Fruit fly (Drosophila melanogaster) whole organism, embryonic: ENCODE data around the gene CG7582.

Source experiments
- Adf1 ChIP-seq: fragments of 200-800 bp; sonication (Bioruptor generic); IDR thresholded peaks from 2 replicates; pipeline ENCODE4 v1.3.6; 2022; ENCODE audit warnings: missing biosample characterization, missing genetic modification characterization
- CG10543 ChIP-seq: fragments of 200-800 bp; sonication (Bioruptor generic); optimal IDR thresholded peaks from 3 replicates; lab custom pipeline; 2017; ENCODE audit warnings: missing biosample characterization, mild to moderate bottlenecking, missing genetic modification characterization, moderate library complexity
- CG10654 ChIP-seq: fragments of 200-800 bp; sonication (Bioruptor generic); optimal IDR thresholded peaks from 2 replicates; lab custom pipeline; 2016; ENCODE audit warnings: missing biosample characterization, missing genetic modification characterization
- CG12236 ChIP-seq: fragments of 200-800 bp; sonication (Bioruptor generic); optimal IDR thresholded peaks from 2 replicates; lab custom pipeline; 2016; ENCODE audit warnings: missing biosample characterization, missing genetic modification characterization
- CG13894 ChIP-seq: fragments of 200-800 bp; sonication (Bioruptor generic); optimal IDR thresholded peaks from 3 replicates; lab custom pipeline; 2018; ENCODE audit warnings: missing biosample characterization, mild to moderate bottlenecking, missing genetic modification characterization, moderate library complexity
- CG14014 ChIP-seq: fragments of 200-800 bp; sonication (Bioruptor generic); IDR thresholded peaks from 2 replicates; pipeline ENCODE4 v1.3.6; 2022; ENCODE audit warnings: missing biosample characterization, missing genetic modification characterization
- CG14710 ChIP-seq: fragments of 200-800 bp; sonication (Bioruptor generic); optimal IDR thresholded peaks from 3 replicates; lab custom pipeline; 2019; ENCODE audit warnings: missing biosample characterization, mild to moderate bottlenecking, missing genetic modification characterization, moderate library complexity
- CG15696 ChIP-seq: fragments of 200-800 bp; sonication (Bioruptor generic); optimal IDR thresholded peaks from 2 replicates; lab custom pipeline; 2019; ENCODE audit warnings: missing biosample characterization, mild to moderate bottlenecking, missing genetic modification characterization, moderate library complexity
- CG1603 ChIP-seq: fragments of 200-800 bp; sonication (Bioruptor generic); optimal IDR thresholded peaks from 2 replicates; lab custom pipeline; 2019; ENCODE audit warnings: missing biosample characterization, mild to moderate bottlenecking, missing genetic modification characterization, moderate library complexity
- CG18262 ChIP-seq: fragments of 200-800 bp; optimal IDR thresholded peaks from 3 replicates; lab custom pipeline; 2019; ENCODE audit warnings: missing biosample characterization, mild to moderate bottlenecking, missing genetic modification characterization, moderate library complexity
- CG2116 ChIP-seq: fragments of 200-800 bp; sonication (Bioruptor generic); optimal IDR thresholded peaks from 3 replicates; lab custom pipeline; 2018; ENCODE audit warnings: missing biosample characterization, mild to moderate bottlenecking, missing genetic modification characterization
- CG2889 ChIP-seq: fragments of 200-800 bp; sonication (Bioruptor generic); IDR thresholded peaks from 3 replicates; pipeline ENCODE4 v1.3.6; 2022; ENCODE audit warnings: missing biosample characterization, missing genetic modification characterization
- CG34224 ChIP-seq: fragments of 200-800 bp; sonication (Bioruptor generic); IDR thresholded peaks from 3 replicates; pipeline ENCODE4 v1.3.6; 2022; ENCODE audit warnings: missing biosample characterization, missing genetic modification characterization; ENCODE audit not compliant: partially characterized antibody
- CG34376 ChIP-seq: fragments of 200-800 bp; sonication (Bioruptor generic); optimal IDR thresholded peaks from 2 replicates; lab custom pipeline; 2018; ENCODE audit warnings: missing biosample characterization, mild to moderate bottlenecking, missing genetic modification characterization
- CG34422 ChIP-seq: fragments of 200-800 bp; sonication (Bioruptor generic); IDR thresholded peaks from 3 replicates; pipeline ENCODE4 v1.3.6; 2022; ENCODE audit warnings: missing biosample characterization, missing genetic modification characterization
- CG3995 ChIP-seq: fragments of 200-800 bp; sonication (Bioruptor generic); optimal IDR thresholded peaks from 3 replicates; lab custom pipeline; 2016; ENCODE audit warnings: missing biosample characterization, missing genetic modification characterization
- CG42726 ChIP-seq: fragments of 200-800 bp; sonication (Bioruptor generic); IDR thresholded peaks from 2 replicates; pipeline ENCODE4 v1.3.6; 2022; ENCODE audit warnings: missing biosample characterization, missing genetic modification characterization; ENCODE audit not compliant: partially characterized antibody
- CG6175 ChIP-seq: fragments of 200-800 bp; sonication (Bioruptor generic); IDR thresholded peaks from 3 replicates; pipeline ENCODE4 v1.3.6; 2022; ENCODE audit warnings: missing biosample characterization, missing genetic modification characterization
- CG7745 ChIP-seq: fragments of 200-800 bp; sonication (Bioruptor generic); optimal IDR thresholded peaks from 2 replicates; lab custom pipeline; 2018; ENCODE audit warnings: missing biosample characterization, mild to moderate bottlenecking, missing genetic modification characterization, moderate library complexity
- CG7963 ChIP-seq: fragments of 200-800 bp; sonication (Bioruptor generic); IDR thresholded peaks from 3 replicates; pipeline ENCODE4 v1.3.6; 2022; ENCODE audit warnings: missing biosample characterization, missing genetic modification characterization; ENCODE audit not compliant: partially characterized antibody
- CG8478 ChIP-seq: fragments of >200 bp; optimal IDR thresholded peaks from 2 replicates; lab custom pipeline; 2018
- CG8924 ChIP-seq: fragments of 200-800 bp; optimal IDR thresholded peaks from 3 replicates; lab custom pipeline; 2019; ENCODE audit warnings: missing biosample characterization, mild to moderate bottlenecking, missing genetic modification characterization, moderate library complexity
- CG9817 ChIP-seq: fragments of 200-800 bp; sonication (Bioruptor generic); optimal IDR thresholded peaks from 2 replicates; lab custom pipeline; 2018; ENCODE audit warnings: missing biosample characterization, mild to moderate bottlenecking, missing genetic modification characterization, moderate library complexity
- Dbx ChIP-seq: fragments of 200-800 bp; sonication (Bioruptor generic); IDR thresholded peaks from 3 replicates; pipeline ENCODE4 v1.3.6; 2022; ENCODE audit warnings: missing biosample characterization, missing genetic modification characterization
- Doc3 ChIP-seq: fragments of 200-800 bp; sonication (Bioruptor generic); IDR thresholded peaks from 3 replicates; pipeline ENCODE4 v1.3.6; 2022; ENCODE audit warnings: missing biosample characterization, missing genetic modification characterization; ENCODE audit not compliant: partially characterized antibody
- Dp ChIP-seq: fragments of 200-800 bp; sonication (Bioruptor generic); optimal IDR thresholded peaks from 2 replicates; lab custom pipeline; 2018; ENCODE audit warnings: missing biosample characterization, mild to moderate bottlenecking, missing genetic modification characterization, moderate library complexity
- HmgZ ChIP-seq: fragments of 200-800 bp; sonication (Bioruptor generic); optimal IDR thresholded peaks from 2 replicates; lab custom pipeline; 2018; ENCODE audit warnings: missing biosample characterization, mild to moderate bottlenecking, missing genetic modification characterization
- MBD-R2 ChIP-seq: fragments of 200-800 bp; sonication (Bioruptor generic); IDR thresholded peaks from 2 replicates; pipeline ENCODE4 v1.3.6; 2022; ENCODE audit warnings: missing biosample characterization, missing genetic modification characterization
- MESR4 ChIP-seq: fragments of 200-800 bp; sonication (Bioruptor generic); optimal IDR thresholded peaks from 2 replicates; lab custom pipeline; 2018; ENCODE audit warnings: missing biosample characterization, mild to moderate bottlenecking, missing genetic modification characterization, moderate library complexity
- Med ChIP-seq: fragments of 200-800 bp; sonication (Bioruptor generic); peaks from one replicate; lab custom pipeline; 2016; ENCODE audit warnings: missing biosample characterization, missing genetic modification characterization, mild to moderate bottlenecking, inconsistent platforms, moderate library complexity
- Sry-δ ChIP-seq: fragments of 200-800 bp; sonication (Bioruptor generic); optimal IDR thresholded peaks from 2 replicates; lab custom pipeline; 2016; ENCODE audit warnings: missing biosample characterization, missing genetic modification characterization
- YL-1 ChIP-seq: fragments of 200-800 bp; sonication (Bioruptor generic); optimal IDR thresholded peaks from 3 replicates; lab custom pipeline; 2017; ENCODE audit warnings: missing biosample characterization, mild to moderate bottlenecking, missing genetic modification characterization
- abd-A ChIP-seq: fragments of 200-800 bp; sonication (Bioruptor generic); optimal IDR thresholded peaks from 3 replicates; lab custom pipeline; 2019; ENCODE audit warnings: missing biosample characterization, mild to moderate bottlenecking, missing genetic modification characterization, moderate library complexity
- bsh ChIP-seq, 2 experiments: fragments of 200-800 bp; sonication (Bioruptor generic); optimal IDR thresholded peaks; 2 replicates each; lab custom pipeline; 2017 to 2018; ENCODE audit warnings: mild to moderate bottlenecking in 2 of 2, missing biosample characterization in 2 of 2, missing genetic modification characterization in 2 of 2, moderate library complexity in 1 of 2
- crol ChIP-seq: fragments of 200-800 bp; sonication (Bioruptor generic); IDR thresholded peaks from 2 replicates; pipeline ENCODE4 v1.3.6; 2022; ENCODE audit warnings: missing biosample characterization, missing genetic modification characterization
- dati ChIP-seq: fragments of 200-800 bp; sonication (Bioruptor generic); IDR thresholded peaks from 2 replicates; pipeline ENCODE4 v1.3.6; 2022; ENCODE audit warnings: missing biosample characterization, missing genetic modification characterization
- dimm ChIP-seq: fragments of 200-800 bp; sonication (Bioruptor generic); IDR thresholded peaks from 2 replicates; pipeline ENCODE4 v1.3.6; 2022; ENCODE audit warnings: missing biosample characterization, missing genetic modification characterization
- ewg ChIP-seq: fragments of 200-800 bp; sonication (Bioruptor generic); optimal IDR thresholded peaks from 3 replicates; lab custom pipeline; 2017; ENCODE audit warnings: mild to moderate bottlenecking, missing biosample characterization, missing genetic modification reagents, missing genetic modification characterization
- eyg ChIP-seq: fragments of 200-800 bp; sonication (Bioruptor generic); optimal IDR thresholded peaks from 3 replicates; lab custom pipeline; 2016; ENCODE audit warnings: missing biosample characterization, missing genetic modification characterization
- ftz-f1 ChIP-seq: fragments of 200-800 bp; sonication (Bioruptor generic); optimal IDR thresholded peaks from 2 replicates; lab custom pipeline; 2016; ENCODE audit warnings: missing biosample characterization, missing genetic modification characterization
- gro ChIP-seq: fragments of 200-800 bp; sonication (Bioruptor generic); optimal IDR thresholded peaks from 2 replicates; lab custom pipeline; 2016; ENCODE audit warnings: missing biosample characterization, missing genetic modification characterization
- inv ChIP-seq: fragments of 200-800 bp; sonication (Bioruptor generic); IDR thresholded peaks from 2 replicates; pipeline ENCODE4 v1.3.6; 2022; ENCODE audit warnings: missing biosample characterization, missing genetic modification characterization; ENCODE audit not compliant: partially characterized antibody
- nom ChIP-seq: fragments of 200-800 bp; sonication (Bioruptor generic); optimal IDR thresholded peaks from 2 replicates; lab custom pipeline; 2017; ENCODE audit warnings: missing biosample characterization, missing genetic modification characterization, mild to moderate bottlenecking, moderate library complexity, missing genetic modification reagents
- pzg ChIP-seq: fragments of 200-800 bp; sonication (Bioruptor generic); optimal IDR thresholded peaks from 3 replicates; lab custom pipeline; 2018; ENCODE audit warnings: missing biosample characterization, mild to moderate bottlenecking, missing genetic modification characterization, moderate library complexity
- shn ChIP-seq: fragments of 200-800 bp; sonication (Bioruptor generic); optimal IDR thresholded peaks from 3 replicates; lab custom pipeline; 2016; ENCODE audit warnings: missing biosample characterization, missing genetic modification characterization
- slou ChIP-seq: fragments of 200-800 bp; sonication (Bioruptor generic); optimal IDR thresholded peaks from 3 replicates; lab custom pipeline; 2016; ENCODE audit warnings: missing biosample characterization, missing genetic modification characterization
- sna ChIP-seq: fragments of 200-800 bp; sonication (Bioruptor generic); IDR thresholded peaks from 2 replicates; pipeline ENCODE4 v1.3.6; 2022; ENCODE audit warnings: missing biosample characterization, missing genetic modification characterization; ENCODE audit not compliant: partially characterized antibody
- sug ChIP-seq: fragments of 200-800 bp; optimal IDR thresholded peaks from 2 replicates; lab custom pipeline; 2019; ENCODE audit warnings: missing biosample characterization, mild to moderate bottlenecking, missing genetic modification characterization, moderate library complexity
- unc-4 ChIP-seq: fragments of 200-800 bp; sonication (Bioruptor generic); IDR thresholded peaks from 2 replicates; pipeline ENCODE4 v1.3.6; 2022; ENCODE audit warnings: missing biosample characterization, missing genetic modification characterization; ENCODE audit not compliant: partially characterized antibody

CG7582 gene

DNA sequence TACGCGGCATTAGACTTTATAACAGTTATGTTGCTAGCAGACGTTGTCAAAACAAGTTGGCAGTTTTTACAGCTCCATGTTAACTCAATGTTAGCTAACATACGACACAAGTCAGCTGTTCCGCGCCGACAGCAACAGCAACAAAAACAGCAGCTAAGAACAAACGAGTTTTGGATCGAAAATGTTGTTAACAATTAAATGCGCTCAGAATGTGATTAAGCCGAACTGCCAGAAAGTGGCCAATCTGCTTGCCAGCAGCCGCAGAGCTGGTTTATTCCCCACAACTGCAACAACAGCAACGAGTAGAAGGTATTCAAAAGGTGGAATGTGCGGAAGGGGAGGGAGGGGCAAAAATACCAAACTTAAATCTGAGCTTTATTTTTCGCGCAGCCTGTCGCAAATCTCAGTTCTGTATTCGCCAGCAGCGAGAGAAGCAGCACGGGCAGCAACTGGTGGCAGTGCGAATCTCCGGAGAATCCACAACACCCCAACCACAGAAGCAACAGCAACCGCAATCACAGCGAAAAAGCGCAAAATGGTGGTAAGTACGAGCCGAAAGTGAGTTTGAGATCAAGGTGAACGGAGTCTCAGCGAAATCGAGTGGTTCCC, 41.1 kb upstream of the CG7582 start, which contains the start of gene Pcd (continued):
- peak; percentile 88 for TF ChIP-seq Dp (GFP tag; lab: Kevin White, UChicago)
- no peak for TF ChIP-seq shn (GFP tag; lab: Kevin White, UChicago)
- TF ChIP-seq sna (GFP tag; lab: Robert Waterston, UW), result peak; percentile 24; the same call in 1 of the 2 replicates
- TF ChIP-seq CG12236 (GFP tag; lab: Kevin White, UChicago), result no peak
- peak; percentile 9 for TF ChIP-seq YL-1 (GFP tag; lab: Kevin White, UChicago)
- TF ChIP-seq CG8924 (tag; lab: Kevin White, UChicago), result peak; percentile 70
- TF ChIP-seq ewg (GFP tag; lab: Kevin White, UChicago), result peak; percentile 21
- TF ChIP-seq Sry-δ (GFP tag; lab: Kevin White, UChicago), result peak; percentile 4
- TF ChIP-seq CG18262 (tag; lab: Kevin White, UChicago), result no peak
- TF ChIP-seq CG8478 (lab: Kevin White, UChicago), result no peak
- no peak for TF ChIP-seq inv
- peak; percentile 56 for TF ChIP-seq MESR4 (GFP tag; lab: Kevin White, UChicago)
- TF ChIP-seq CG10654 (GFP tag; lab: Kevin White, UChicago), result no peak
- peak; percentile 49; the same call in 1 of the 3 replicates for TF ChIP-seq CG34224
- TF ChIP-seq sug (tag; lab: Kevin White, UChicago), result peak; percentile 3
- TF ChIP-seq CG7963 (GFP tag; lab: Robert Waterston, UW), result no peak
- peak; percentile 31 for TF ChIP-seq ftz-f1 (GFP tag; lab: Kevin White, UChicago)
- TF ChIP-seq CG34422 (GFP tag; lab: Robert Waterston, UW), result peak; percentile 14; the same call in 1 of the 3 replicates
- TF ChIP-seq CG14710, result peak; percentile 1
- TF ChIP-seq crol, result peak; percentile 91
- TF ChIP-seq pzg (GFP tag; lab: Kevin White, UChicago), result peak; percentile 50
- peak in 1 of 2 experiments; percentile 24 for TF ChIP-seq bsh (GFP tag; optimal IDR thresholded peaks at IDR 0.05; lab: Kevin White, UChicago)
- peak; percentile 43 for TF ChIP-seq CG10543 (GFP tag; lab: Kevin White, UChicago)
- no peak for TF ChIP-seq dati (GFP tag; lab: Robert Waterston, UW)
- TF ChIP-seq CG1603 (tag; lab: Kevin White, UChicago), result peak; percentile 30
- 0 out of 3 replicates have a peak, but pooled peaks have one; percentile 39 for TF ChIP-seq Dbx
- TF ChIP-seq CG6175 (GFP tag; lab: Robert Waterston, UW), result peak; percentile 76; the same call in 2 of the 3 replicates
- peak; percentile 52 for TF ChIP-seq nom (GFP tag; lab: Kevin White, UChicago)
- peak; percentile 42; the same call in 1 of the 2 replicates for TF ChIP-seq Adf1 (GFP tag; lab: Robert Waterston, UW)
- TF ChIP-seq Doc3 (GFP tag; lab: Robert Waterston, UW), result no peak
- no peak for TF ChIP-seq CG9817 (tag; lab: Kevin White, UChicago)
- no peak for TF ChIP-seq CG2889 (GFP tag; lab: Robert Waterston, UW)
- no peak for TF ChIP-seq CG14014 (GFP tag; lab: Robert Waterston, UW)
- TF ChIP-seq CG7745, result no peak
- TF ChIP-seq CG34376, result peak; percentile 43
- TF ChIP-seq Med (GFP tag; lab: Kevin White, UChicago), result peak; percentile 33
- peak; percentile 9 for TF ChIP-seq gro
- TF ChIP-seq CG2116 (GFP tag; lab: Kevin White, UChicago), result no peak
- peak; percentile 14 for TF ChIP-seq CG3995 (GFP tag; lab: Kevin White, UChicago)
- peak; percentile 83 for TF ChIP-seq MBD-R2 (GFP tag; lab: Robert Waterston, UW)
- no peak for TF ChIP-seq eyg (GFP tag; lab: Kevin White, UChicago)
- TF ChIP-seq HmgZ (tag; lab: Kevin White, UChicago), result peak; percentile 7
- no peak for TF ChIP-seq slou (GFP tag; lab: Kevin White, UChicago)
- TF ChIP-seq CG13894 (tag; lab: Kevin White, UChicago), result peak; percentile 35
- TF ChIP-seq CG15696 (tag; lab: Kevin White, UChicago), result no peak
- TF ChIP-seq abd-A, result peak; percentile 48
- TF ChIP-seq dimm (GFP tag; lab: Robert Waterston, UW), result no peak
- 0 out of 2 replicates have a peak, but pooled peaks have one; percentile 17 for TF ChIP-seq CG42726 (GFP tag; lab: Robert Waterston, UW)
- TF ChIP-seq unc-4 (GFP tag; lab: Robert Waterston, UW), result peak; percentile 41; the same call in 1 of the 2 replicates
